Fruit fly (Drosophila melanogaster): ENCODE results near the gene jv.

DNA sequence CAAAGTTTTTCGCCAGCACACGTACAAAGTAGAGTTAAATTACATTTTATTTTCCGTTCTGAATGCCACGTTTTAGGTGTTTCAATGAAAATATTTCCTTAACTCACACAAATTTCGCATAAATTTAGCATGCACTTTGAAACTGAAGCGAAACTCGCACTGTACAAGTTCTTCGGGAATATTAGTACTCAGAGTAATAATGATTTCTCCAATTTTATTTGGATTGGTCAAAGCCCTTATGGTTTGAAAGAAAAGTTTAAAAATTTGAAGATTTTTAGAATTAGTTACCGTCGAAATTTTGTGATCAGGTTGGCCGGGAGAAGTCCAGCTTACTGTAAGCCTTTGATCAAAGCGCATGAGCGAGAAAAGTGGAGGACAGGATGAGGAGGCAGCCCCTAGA lies 58.9 kb downstream of the jv start, which contains the start of gene betaTub65B:
- no peak for TF ChIP-seq psq (optimal IDR thresholded peaks at IDR 0.05)
- no peak for TF ChIP-seq Sin3A (optimal IDR thresholded peaks at IDR 0.05)
- no peak for TF ChIP-seq h (optimal IDR thresholded peaks at IDR 0.05)
